Fruit fly (Drosophila melanogaster) whole organism, adult: ENCODE measurements around the gene na.
"Not testable (repeated sequence)": the region's sequence is repeated elsewhere in the genome, so short reads cannot be mapped to it uniquely, and the experiment has no call there.

Source experiments
- CG11617 ChIP-seq: fragments of 200-800 bp; sonication (Bioruptor generic); optimal IDR thresholded peaks from 2 replicates; lab custom pipeline; 2017; ENCODE audit warnings: mild to moderate bottlenecking, missing biosample characterization, missing genetic modification reagents, missing genetic modification characterization
- CG33017 ChIP-seq: fragments of 200-800 bp; sonication (Bioruptor generic); optimal IDR thresholded peaks from 2 replicates; lab custom pipeline; 2018; ENCODE audit warnings: missing biosample characterization, mild to moderate bottlenecking, missing genetic modification characterization, moderate library complexity
- CG5204 ChIP-seq: fragments of 200-800 bp; sonication (Bioruptor generic); optimal IDR thresholded peaks from 2 replicates; lab custom pipeline; 2016; ENCODE audit warnings: missing biosample characterization, missing genetic modification characterization
- CG7045 ChIP-seq: fragments of 200-800 bp; sonication (Bioruptor generic); optimal IDR thresholded peaks from 2 replicates; lab custom pipeline; 2017; ENCODE audit warnings: missing biosample characterization, mild to moderate bottlenecking, missing genetic modification characterization
- Crg-1 ChIP-seq: fragments of 200-800 bp; sonication (Bioruptor generic); optimal IDR thresholded peaks from 2 replicates; lab custom pipeline; 2016; ENCODE audit warnings: missing biosample characterization, missing genetic modification characterization
- Mnt ChIP-seq: fragments of 200-800 bp; sonication (Bioruptor generic); optimal IDR thresholded peaks from 2 replicates; lab custom pipeline; 2016; ENCODE audit warnings: missing biosample characterization, mild to moderate bottlenecking, missing genetic modification characterization
- bab1 ChIP-seq: fragments of 200-800 bp; sonication (Bioruptor generic); optimal IDR thresholded peaks from 3 replicates; lab custom pipeline; 2019; ENCODE audit warnings: missing biosample characterization, mild to moderate bottlenecking, missing genetic modification characterization, moderate library complexity
- cic ChIP-seq: fragments of 200-800 bp; sonication (Bioruptor generic); optimal IDR thresholded peaks from 2 replicates; lab custom pipeline; 2017; ENCODE audit warnings: missing biosample characterization, mild to moderate bottlenecking, missing genetic modification characterization, moderate library complexity
- pad ChIP-seq: fragments of 200-800 bp; sonication (Bioruptor generic); optimal IDR thresholded peaks from 3 replicates; lab custom pipeline; 2017; ENCODE audit warnings: missing biosample characterization, missing genetic modification characterization, mild to moderate bottlenecking, moderate library complexity, missing genetic modification reagents
- toe ChIP-seq: fragments of 200-800 bp; sonication (Bioruptor generic); optimal IDR thresholded peaks from 2 replicates; lab custom pipeline; 2016; ENCODE audit warnings: missing biosample characterization, missing genetic modification characterization

na gene

DNA sequence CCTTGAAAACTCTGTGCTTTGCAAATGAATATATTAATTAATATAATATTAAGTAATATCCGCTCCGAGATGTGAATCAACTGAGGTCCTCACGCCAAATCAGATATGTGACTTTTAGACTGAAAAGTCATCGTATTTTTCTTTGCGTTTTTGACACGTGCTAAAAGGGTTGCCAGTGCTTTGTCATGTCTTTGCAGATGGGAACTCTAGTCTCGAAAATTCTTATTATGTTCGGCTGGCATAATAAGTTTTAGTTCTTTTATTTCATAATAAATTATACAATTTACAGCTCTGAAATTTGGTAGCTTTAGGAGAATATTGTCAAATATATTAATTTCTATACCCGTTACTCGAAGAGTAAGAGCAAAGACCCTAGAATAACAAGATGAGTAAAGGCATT lies 50.9 kb downstream of the na start, which contains the start of gene betaNACtes6:
TSS of gene betaNACtes6 (minus strand) at position 101 of the 400 bp plus-strand sequence.
- not testable (repeated sequence) for TF ChIP-seq cic (GFP tag; lab: Kevin White, UChicago); CG5204; toe (GFP tag; lab: Kevin White, UChicago)

DNA sequence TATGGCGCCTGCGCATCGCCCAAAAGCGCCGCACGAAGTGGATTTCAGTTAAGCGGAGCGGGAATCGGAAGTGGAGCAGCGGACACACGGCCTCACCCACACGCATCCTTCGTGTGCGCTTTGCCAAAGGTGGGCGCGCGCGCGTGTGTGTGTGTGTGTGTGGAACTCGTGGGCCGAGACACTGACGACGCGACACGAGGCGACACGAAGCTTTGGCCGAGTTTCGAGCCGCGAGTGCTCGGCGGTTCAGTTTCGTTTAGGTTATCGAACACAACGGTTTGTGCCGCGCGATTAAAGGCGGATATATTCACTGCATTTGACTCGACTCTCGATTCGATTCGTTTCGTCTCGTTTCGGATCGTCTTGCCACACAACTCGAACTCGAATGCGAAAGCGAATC lies 55.8 kb downstream of the na start, which contains the start of gene dpr8:
TSS of gene dpr8 (plus strand) at position 264 of the 400 bp plus-strand sequence.
- TF ChIP-seq CG11617 (GFP tag; lab: Kevin White, UChicago) (no peak), CG7045 (GFP tag; lab: Kevin White, UChicago) (no peak), CG5204 (no peak), Crg-1 (GFP tag; lab: Kevin White, UChicago) (no peak), Mnt (no peak), cic (GFP tag; lab: Kevin White, UChicago) (no peak), CG33017 (tag; lab: Kevin White, UChicago) (no peak), bab1 (GFP tag; lab: Kevin White, UChicago) (no peak), pad (GFP tag; lab: Kevin White, UChicago) (no peak)
